Fruit fly (Drosophila melanogaster) whole organism, embryonic: ENCODE data around the gene PGRP-LF.
A peak's percentile ranks its signal among the peaks of the same experiment; 100 is the strongest.

Experiments used
- Asciz ChIP-seq: fragments of 200-800 bp; sonication (Bioruptor generic); optimal IDR thresholded peaks from 2 replicates; lab custom pipeline; 2017; ENCODE audit warnings: missing biosample characterization, mild to moderate bottlenecking, missing genetic modification characterization, missing genetic modification reagents
- CG10366 ChIP-seq: fragments of 200-800 bp; sonication (Bioruptor generic); IDR thresholded peaks from 2 replicates; pipeline ENCODE4 v1.3.6; 2022; ENCODE audit warnings: missing biosample characterization, missing genetic modification characterization
- CG11093 ChIP-seq: fragments of 200-800 bp; sonication (Bioruptor generic); IDR thresholded peaks from 3 replicates; pipeline ENCODE4 v1.3.6; 2022; ENCODE audit warnings: missing biosample characterization, missing genetic modification characterization
- CG11247 ChIP-seq: fragments of 200-800 bp; sonication (Bioruptor generic); IDR thresholded peaks from 2 replicates; pipeline ENCODE4 v1.3.6; 2022; ENCODE audit warnings: missing biosample characterization, missing genetic modification characterization
- CG12744 ChIP-seq: fragments of 200-800 bp; sonication (Bioruptor generic); optimal IDR thresholded peaks from 2 replicates; lab custom pipeline; 2016; ENCODE audit warnings: missing biosample characterization, missing genetic modification characterization
- CG13296 ChIP-seq: fragments of 200-800 bp; sonication (Bioruptor generic); optimal IDR thresholded peaks from 3 replicates; lab custom pipeline; 2018; ENCODE audit warnings: missing biosample characterization, mild to moderate bottlenecking, missing genetic modification characterization
- CG14441 ChIP-seq: fragments of 200-800 bp; sonication (Bioruptor generic); IDR thresholded peaks from 2 replicates; pipeline ENCODE4 v1.3.6; 2022; ENCODE audit warnings: missing biosample characterization, missing genetic modification characterization
- CG14710 ChIP-seq: fragments of 200-800 bp; sonication (Bioruptor generic); optimal IDR thresholded peaks from 3 replicates; lab custom pipeline; 2019; ENCODE audit warnings: missing biosample characterization, mild to moderate bottlenecking, missing genetic modification characterization, moderate library complexity
- CG14965 ChIP-seq: fragments of 200-800 bp; sonication (Bioruptor generic); optimal IDR thresholded peaks from 2 replicates; lab custom pipeline; 2016; ENCODE audit warnings: missing biosample characterization, missing genetic modification characterization, borderline replicate concordance
- CG17829 ChIP-seq: fragments of 200-800 bp; optimal IDR thresholded peaks from 2 replicates; lab custom pipeline; 2019; ENCODE audit warnings: missing biosample characterization, mild to moderate bottlenecking, missing genetic modification characterization, moderate library complexity
- CG31441 ChIP-seq: fragments of 200-800 bp; sonication (Bioruptor generic); IDR thresholded peaks from 2 replicates; pipeline ENCODE4 v1.3.6; 2022; ENCODE audit warnings: missing biosample characterization, missing genetic modification characterization
- CG32532 ChIP-seq: fragments of 200-800 bp; sonication (Bioruptor generic); IDR thresholded peaks from 2 replicates; pipeline ENCODE4 v1.3.6; 2022; ENCODE audit warnings: missing biosample characterization, missing genetic modification characterization
- CG32767 ChIP-seq: fragments of 200-800 bp; sonication (Bioruptor generic); IDR thresholded peaks from 2 replicates; pipeline ENCODE4 v1.3.6; 2022; ENCODE audit warnings: missing biosample characterization, missing genetic modification characterization
- CG6765 ChIP-seq: fragments of 200-800 bp; sonication (Bioruptor generic); optimal IDR thresholded peaks from 3 replicates; lab custom pipeline; 2017; ENCODE audit warnings: missing biosample characterization, mild to moderate bottlenecking, missing genetic modification characterization
- CG6813 ChIP-seq: fragments of 200-800 bp; sonication (Bioruptor generic); optimal IDR thresholded peaks from 2 replicates; lab custom pipeline; 2017; ENCODE audit warnings: missing biosample characterization, missing genetic modification characterization, mild to moderate bottlenecking, moderate library complexity, missing genetic modification reagents
- CG8281 ChIP-seq: fragments of 200-800 bp; sonication (Bioruptor generic); optimal IDR thresholded peaks from 2 replicates; lab custom pipeline; 2018; ENCODE audit warnings: missing biosample characterization, mild to moderate bottlenecking, missing genetic modification characterization, moderate library complexity
- CG8290 ChIP-seq, 3 experiments: fragments of 200-800 bp; sonication (Bioruptor generic); optimal IDR thresholded peaks; 2 replicates each; lab custom pipeline; 2016 to 2019; ENCODE audit warnings: missing biosample characterization in 3 of 3, missing genetic modification characterization in 3 of 3, mild to moderate bottlenecking in 2 of 3, moderate library complexity in 1 of 3
- CG8478 ChIP-seq: fragments of >200 bp; optimal IDR thresholded peaks from 2 replicates; lab custom pipeline; 2018
- CG9437 ChIP-seq: fragments of 200-800 bp; sonication (Bioruptor generic); optimal IDR thresholded peaks from 2 replicates; lab custom pipeline; 2018; ENCODE audit warnings: missing biosample characterization, mild to moderate bottlenecking, missing genetic modification characterization
- CHES-1-like ChIP-seq: fragments of 200-800 bp; sonication (Bioruptor generic); optimal IDR thresholded peaks from 2 replicates; lab custom pipeline; 2016; ENCODE audit warnings: missing biosample characterization, missing genetic modification characterization
- D ChIP-seq, 2 experiments: fragments of 200-800 bp in 1 of 2; fragments of >200 bp in 1 of 2; sonication (Bioruptor generic) in 1 of 2; optimal IDR thresholded peaks; 2 replicates in 1 of 2; 3 replicates in 1 of 2; lab custom pipeline; 2017; ENCODE audit warnings: mild to moderate bottlenecking in 1 of 2, missing biosample characterization in 1 of 2, missing genetic modification characterization in 1 of 2, missing genetic modification reagents in 1 of 2
- H15 ChIP-seq: fragments of 200-800 bp; sonication (Bioruptor generic); IDR thresholded peaks from 3 replicates; pipeline ENCODE4 v1.3.6; 2022; ENCODE audit warnings: missing biosample characterization, missing genetic modification characterization
- HLH3B ChIP-seq: fragments of 200-800 bp; sonication (Bioruptor generic); IDR thresholded peaks from 2 replicates; pipeline ENCODE4 v1.3.6; 2022; ENCODE audit warnings: missing biosample characterization, missing genetic modification characterization
- Hsf ChIP-seq: fragments of 200-800 bp; sonication (Bioruptor generic); optimal IDR thresholded peaks from 3 replicates; lab custom pipeline; 2016; ENCODE audit warnings: missing biosample characterization, missing genetic modification characterization
- Jarid2 ChIP-seq: fragments of 200-800 bp; sonication (Bioruptor generic); optimal IDR thresholded peaks from 3 replicates; lab custom pipeline; 2017; ENCODE audit warnings: mild to moderate bottlenecking, missing biosample characterization, missing genetic modification reagents, missing genetic modification characterization
- MBD-R2 ChIP-seq: fragments of 200-800 bp; sonication (Bioruptor generic); IDR thresholded peaks from 2 replicates; pipeline ENCODE4 v1.3.6; 2022; ENCODE audit warnings: missing biosample characterization, missing genetic modification characterization
- MTF-1 ChIP-seq: fragments of 200-800 bp; sonication (Bioruptor generic); optimal IDR thresholded peaks from 2 replicates; lab custom pipeline; 2018; ENCODE audit warnings: missing biosample characterization, mild to moderate bottlenecking, missing genetic modification characterization, borderline replicate concordance
- Med ChIP-seq: fragments of 200-800 bp; sonication (Bioruptor generic); peaks from one replicate; lab custom pipeline; 2016; ENCODE audit warnings: missing biosample characterization, missing genetic modification characterization, mild to moderate bottlenecking, inconsistent platforms, moderate library complexity
- Mrtf ChIP-seq: fragments of 200-800 bp; sonication (Bioruptor generic); IDR thresholded peaks from 3 replicates; pipeline ENCODE4 v1.3.6; 2022; ENCODE audit warnings: missing biosample characterization, missing genetic modification characterization
- Nf-YA ChIP-seq: fragments of 200-800 bp; sonication (Bioruptor generic); IDR thresholded peaks from 2 replicates; pipeline ENCODE4 v1.3.6; 2022; ENCODE audit warnings: missing biosample characterization, missing genetic modification characterization
- NfI ChIP-seq: fragments of 200-800 bp; sonication (Bioruptor generic); optimal IDR thresholded peaks from 3 replicates; lab custom pipeline; 2018; ENCODE audit warnings: missing biosample characterization, mild to moderate bottlenecking, missing genetic modification characterization, moderate library complexity
- Ptx1 ChIP-seq: fragments of 200-800 bp; sonication (Bioruptor generic); IDR thresholded peaks from 2 replicates; pipeline ENCODE4 v1.3.6; 2022; ENCODE audit warnings: missing biosample characterization, missing genetic modification characterization
- ase ChIP-seq: fragments of 200-800 bp; sonication (Bioruptor generic); IDR thresholded peaks from 3 replicates; pipeline ENCODE4 v1.3.6; 2022; ENCODE audit warnings: missing biosample characterization, missing genetic modification characterization
- ash1 ChIP-seq: fragments of 200-800 bp; sonication (Bioruptor generic); optimal IDR thresholded peaks from 2 replicates; lab custom pipeline; 2018; ENCODE audit warnings: missing biosample characterization, mild to moderate bottlenecking, missing genetic modification characterization
- bowl ChIP-seq: fragments of 200-800 bp; sonication (Bioruptor generic); IDR thresholded peaks from 2 replicates; pipeline ENCODE4 v1.3.6; 2022; ENCODE audit warnings: missing biosample characterization, missing genetic modification characterization
- fd102C ChIP-seq: fragments of 200-800 bp; sonication (Bioruptor generic); optimal IDR thresholded peaks from 2 replicates; lab custom pipeline; 2018; ENCODE audit warnings: missing biosample characterization, mild to moderate bottlenecking, missing genetic modification characterization, moderate library complexity
- gt ChIP-seq: fragments of 200-800 bp; sonication (Bioruptor generic); IDR thresholded peaks from 2 replicates; pipeline ENCODE4 v1.3.6; 2022; ENCODE audit warnings: missing biosample characterization, missing genetic modification characterization
- h ChIP-seq: fragments of >200 bp; optimal IDR thresholded peaks from 2 replicates; lab custom pipeline; 2017
- inv ChIP-seq: fragments of 200-800 bp; sonication (Bioruptor generic); IDR thresholded peaks from 2 replicates; pipeline ENCODE4 v1.3.6; 2022; ENCODE audit warnings: missing biosample characterization, missing genetic modification characterization; ENCODE audit not compliant: partially characterized antibody
- jumu ChIP-seq: fragments of 200-800 bp; sonication (Bioruptor generic); optimal IDR thresholded peaks from 3 replicates; lab custom pipeline; 2016; ENCODE audit warnings: missing biosample characterization, missing genetic modification characterization
- lab ChIP-seq: fragments of 200-800 bp; sonication (Bioruptor generic); optimal IDR thresholded peaks from 3 replicates; lab custom pipeline; 2017; ENCODE audit warnings: missing biosample characterization, missing genetic modification characterization, mild to moderate bottlenecking, moderate library complexity, missing genetic modification reagents
- lov ChIP-seq, 2 experiments: fragments of 200-800 bp in 1 of 2; fragments of >200 bp in 1 of 2; sonication (Bioruptor generic) in 1 of 2; IDR thresholded peaks in 1 of 2; optimal IDR thresholded peaks in 1 of 2; 2 replicates in 1 of 2; 3 replicates in 1 of 2; pipeline versions ENCODE4 v1.3.6 to Lab custom; 2017 to 2022; ENCODE audit warnings: missing biosample characterization in 1 of 2, missing genetic modification characterization in 1 of 2
- mld ChIP-seq: fragments of 200-800 bp; sonication (Bioruptor generic); IDR thresholded peaks from 3 replicates; pipeline ENCODE4 v1.3.6; 2022; ENCODE audit warnings: missing biosample characterization, missing genetic modification characterization; ENCODE audit not compliant: partially characterized antibody
- pan ChIP-seq, 4 experiments: fragments of >200 bp in 3 of 4; fragments of 200-800 bp in 1 of 4; sonication (Bioruptor generic) in 1 of 4; optimal IDR thresholded peaks in 3 of 4; IDR thresholded peaks in 1 of 4; 2 replicates each; pipeline versions ENCODE4 v1.3.6 to Lab custom; 2017 to 2022; ENCODE audit warnings: missing biosample characterization in 2 of 4, missing genetic modification characterization in 2 of 4, mixed read lengths in 1 of 4
- ranshi ChIP-seq: fragments of 200-800 bp; sonication (Bioruptor generic); IDR thresholded peaks from 2 replicates; pipeline ENCODE4 v1.3.6; 2022; ENCODE audit warnings: missing biosample characterization, missing genetic modification characterization
- sisA ChIP-seq: fragments of 200-800 bp; sonication (Bioruptor generic); IDR thresholded peaks from 2 replicates; pipeline ENCODE4 v1.3.6; 2022; ENCODE audit warnings: missing biosample characterization, missing genetic modification characterization
- unpg ChIP-seq: fragments of 200-800 bp; sonication (Bioruptor generic); optimal IDR thresholded peaks from 3 replicates; lab custom pipeline; 2018; ENCODE audit warnings: missing biosample characterization, mild to moderate bottlenecking, missing genetic modification characterization, moderate library complexity
- wdn ChIP-seq: fragments of 200-800 bp; sonication (Bioruptor generic); IDR thresholded peaks from 2 replicates; pipeline ENCODE4 v1.3.6; 2022; ENCODE audit warnings: missing biosample characterization, missing genetic modification characterization

The PGRP-LF gene

DNA sequence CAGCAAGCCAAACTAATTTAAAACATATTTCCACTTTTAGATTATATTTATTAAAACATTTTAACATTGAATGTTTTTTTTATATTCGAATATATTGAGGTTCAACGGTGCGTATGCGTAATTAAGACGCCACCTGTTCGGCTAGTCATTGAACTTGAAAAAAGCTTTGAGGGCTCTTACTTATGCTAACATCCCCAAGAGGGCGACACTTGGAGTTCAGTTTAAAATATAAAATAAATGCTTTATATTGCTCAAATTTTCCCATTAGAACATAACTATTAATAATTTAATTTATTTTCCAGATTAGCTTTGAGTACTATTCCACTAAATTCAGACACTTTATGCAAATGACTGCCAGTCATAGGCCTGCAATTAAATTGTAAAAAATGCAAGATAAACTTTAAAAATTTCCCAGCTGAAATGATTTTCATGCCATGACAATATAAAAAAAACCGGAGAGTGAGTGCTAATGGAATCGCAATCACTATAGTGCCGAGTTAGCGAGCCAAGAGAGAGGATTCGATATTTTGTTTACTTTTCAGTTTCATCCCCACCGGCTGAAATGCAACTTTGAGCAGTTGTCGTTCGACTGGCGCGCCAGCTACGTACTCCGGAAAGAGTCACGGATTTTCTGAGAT is 15.5 kb upstream of the PGRP-LF start, which contains the start of gene PGRP-LA (continued):
- TF ChIP-seq CG10366 (GFP tag; lab: Robert Waterston, UW) (no peak), H15 (GFP tag; lab: Robert Waterston, UW) (0 out of 3 replicates have a peak, but pooled peaks have one; percentile 35), inv (no peak), lab (peak; percentile 46), wdn (no peak), pan (optimal IDR thresholded peaks at IDR 0.05; lab: Kevin White, UChicago) (no peak), pan (GFP tag; optimal IDR thresholded peaks at IDR 0.05 in 1 of 2, IDR thresholded peaks at IDR 0.05 in 1 of 2) (peak in 1 of 2 experiments; percentile 52), Hsf (GFP tag; lab: Kevin White, UChicago) (peak; percentile 30), NfI (GFP tag; lab: Kevin White, UChicago) (peak; percentile 46), ash1 (GFP tag; lab: Kevin White, UChicago) (no peak), jumu (GFP tag; lab: Kevin White, UChicago) (no peak), CHES-1-like (GFP tag; lab: Kevin White, UChicago) (no peak), CG11093 (GFP tag; lab: Robert Waterston, UW) (no peak), ranshi (GFP tag; lab: Robert Waterston, UW) (peak; percentile 15; the same call in 1 of the 2 replicates), Nf-YA (no peak), CG14710 (tag; lab: Kevin White, UChicago) (no peak), CG9437 (GFP tag; lab: Kevin White, UChicago) (peak; percentile 30), CG32767 (no peak), CG31441 (no peak), CG11247 (GFP tag; lab: Robert Waterston, UW) (peak; percentile 80), CG12744 (GFP tag; lab: Kevin White, UChicago) (no peak), CG13296 (peak; percentile 38), CG17829 (no peak), CG6813 (GFP tag; lab: Kevin White, UChicago) (no peak), CG8290 (GFP tag; optimal IDR thresholded peaks at IDR 0.05; lab: Kevin White, UChicago) (no peak), CG8290 (tag; optimal IDR thresholded peaks at IDR 0.05; lab: Kevin White, UChicago) (peak in 1 of 2 experiments; percentile 40), bowl (GFP tag; lab: Robert Waterston, UW) (no peak), CG8281 (tag; lab: Kevin White, UChicago) (no peak), CG8478 (no peak), gt (GFP tag; lab: Robert Waterston, UW) (no peak), HLH3B (no peak), ase (GFP tag; lab: Robert Waterston, UW) (peak; percentile 24; the same call in 1 of the 3 replicates), Ptx1 (GFP tag; lab: Robert Waterston, UW) (peak; percentile 44; the same call in 1 of the 2 replicates), CG14965 (peak; percentile 80), fd102C (no peak), Med (GFP tag; lab: Kevin White, UChicago) (peak; percentile 81), Mrtf (no peak), Asciz (peak; percentile 29), lov (optimal IDR thresholded peaks at IDR 0.05; lab: Kevin White, UChicago) (no peak), lov (GFP tag; IDR thresholded peaks at IDR 0.05; lab: Robert Waterston, UW) (no peak), MBD-R2 (GFP tag; lab: Robert Waterston, UW) (no peak), unpg (GFP tag; lab: Kevin White, UChicago) (peak; percentile 46), CG6765 (GFP tag; lab: Kevin White, UChicago) (peak; percentile 21), mld (GFP tag; lab: Robert Waterston, UW) (no peak), CG14441 (0 out of 2 replicates have a peak, but pooled peaks have one; percentile 52), Jarid2 (GFP tag; lab: Kevin White, UChicago) (no peak), sisA (GFP tag; lab: Robert Waterston, UW) (peak; percentile 11; the same call in 1 of the 2 replicates), D (optimal IDR thresholded peaks at IDR 0.05; lab: Kevin White, UChicago) (no peak), D (GFP tag; optimal IDR thresholded peaks at IDR 0.05; lab: Kevin White, UChicago) (no peak), MTF-1 (GFP tag; lab: Kevin White, UChicago) (peak; percentile 19), h (lab: Kevin White, UChicago) (no peak), CG32532 (GFP tag; lab: Robert Waterston, UW) (peak; percentile 81)
